Worm (Caenorhabditis elegans) whole organism, L4/young adult: ENCODE results near the gene T10F2.5.

ENCODE experiments used
- W03F9.2 ChIP-seq: fragments of 150-350 bp; optimal IDR thresholded peaks from 2 replicates; lab custom pipeline; 2014; ENCODE audit warnings: missing biosample characterization, missing genetic modification characterization
- him-1 ChIP-seq: sonication (generic microtip); optimal IDR thresholded peaks from 2 replicates; lab custom pipeline; 2016; ENCODE audit warnings: missing genotype, missing genetic modification reagents, missing genetic modification characterization, missing compliant biosample characterization

DNA sequence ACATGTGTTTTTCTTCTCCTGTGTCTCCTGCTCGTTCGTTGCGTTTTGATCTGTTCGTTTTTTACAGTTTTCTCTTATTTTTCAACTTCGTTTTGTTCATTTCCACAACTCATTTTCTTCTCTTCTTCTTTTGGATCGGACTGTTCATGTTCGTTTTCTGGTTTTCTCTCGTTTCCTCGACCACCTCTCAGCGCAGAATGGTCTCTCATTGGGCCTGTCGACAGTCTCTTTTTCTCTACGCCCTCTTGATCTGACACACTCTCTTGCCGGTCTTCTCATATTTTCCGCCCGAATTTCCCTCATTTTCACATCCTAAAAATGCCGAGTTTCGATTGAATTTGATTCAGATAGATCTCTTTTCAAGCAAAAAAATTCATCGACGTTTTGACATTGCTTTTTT, 22.2 kb upstream of the T10F2.5 start:
- TF ChIP-seq him-1 (tag; lab: Kevin White, UChicago), result no peak
- TF ChIP-seq W03F9.2 (tag; lab: Kevin White, UChicago), result no peak
